Fruit fly (Drosophila melanogaster): ENCODE data around the gene Pfdn6.

dm6 chr3L:19906780-19907705 lies 16.4 kb upstream of the Pfdn6 start:
- TF ChIP-seq rn (GFP tag; IDR thresholded peaks at IDR 0.05): no peak
- no peak for TF ChIP-seq CG14655 (GFP tag; optimal IDR thresholded peaks at IDR 0.05)
